Fruit fly (Drosophila melanogaster) whole organism, adult: ENCODE data around the gene CG11975.

ENCODE experiments used
- CG11617 ChIP-seq: fragments of 200-800 bp; sonication (Bioruptor generic); optimal IDR thresholded peaks from 2 replicates; lab custom pipeline; 2017; ENCODE audit warnings: mild to moderate bottlenecking, missing biosample characterization, missing genetic modification reagents, missing genetic modification characterization
- CG14711 ChIP-seq: fragments of 200-800 bp; sonication (Bioruptor generic); optimal IDR thresholded peaks from 2 replicates; lab custom pipeline; 2018; ENCODE audit warnings: missing biosample characterization, mild to moderate bottlenecking, missing genetic modification characterization, moderate library complexity
- CG7101 ChIP-seq: fragments of 200-800 bp; sonication (Bioruptor generic); optimal IDR thresholded peaks from 2 replicates; lab custom pipeline; 2018; ENCODE audit warnings: missing biosample characterization, mild to moderate bottlenecking, missing genetic modification characterization, moderate library complexity
- Hr96 ChIP-seq: fragments of 200-800 bp; sonication (Bioruptor generic); optimal IDR thresholded peaks from 2 replicates; lab custom pipeline; 2016; ENCODE audit warnings: missing biosample characterization, missing genetic modification characterization
- cic ChIP-seq: fragments of 200-800 bp; sonication (Bioruptor generic); optimal IDR thresholded peaks from 2 replicates; lab custom pipeline; 2017; ENCODE audit warnings: missing biosample characterization, mild to moderate bottlenecking, missing genetic modification characterization, moderate library complexity
- toe ChIP-seq: fragments of 200-800 bp; sonication (Bioruptor generic); optimal IDR thresholded peaks from 2 replicates; lab custom pipeline; 2016; ENCODE audit warnings: missing biosample characterization, missing genetic modification characterization

DNA sequence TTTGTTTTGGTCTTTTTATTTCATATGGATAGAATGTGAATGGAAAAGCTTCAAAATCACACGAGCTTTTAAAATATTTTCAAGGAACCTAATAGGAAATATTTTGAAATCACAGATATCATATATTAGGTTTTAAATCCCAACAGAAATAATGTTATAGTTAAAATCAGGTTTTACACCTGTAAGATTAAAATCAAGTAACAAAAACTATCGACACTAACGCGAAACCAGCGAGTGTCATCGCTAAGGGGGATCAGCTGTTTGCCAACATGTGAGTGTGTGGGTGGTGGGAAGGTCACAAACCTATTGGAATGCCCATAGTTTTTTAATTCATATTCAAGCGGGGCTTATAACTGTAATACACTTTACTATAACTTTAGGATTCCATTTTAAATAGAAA is 45.6 kb downstream of the CG11975 start, which contains the start of gene hyx:
- TF ChIP-seq CG11617 (GFP tag; lab: Kevin White, UChicago) (peak; percentile 49), Hr96 (GFP tag; lab: Kevin White, UChicago) (no peak), CG14711 (tag; lab: Kevin White, UChicago) (peak; percentile 21), CG7101 (tag; lab: Kevin White, UChicago) (peak; percentile 41), cic (GFP tag; lab: Kevin White, UChicago) (peak; percentile 59), toe (no peak)
